Worm (Caenorhabditis elegans): ENCODE measurements around the gene iff-1.
A peak's percentile ranks its signal among the peaks of the same experiment; 100 is the strongest.

Gene iff-1

DNA sequence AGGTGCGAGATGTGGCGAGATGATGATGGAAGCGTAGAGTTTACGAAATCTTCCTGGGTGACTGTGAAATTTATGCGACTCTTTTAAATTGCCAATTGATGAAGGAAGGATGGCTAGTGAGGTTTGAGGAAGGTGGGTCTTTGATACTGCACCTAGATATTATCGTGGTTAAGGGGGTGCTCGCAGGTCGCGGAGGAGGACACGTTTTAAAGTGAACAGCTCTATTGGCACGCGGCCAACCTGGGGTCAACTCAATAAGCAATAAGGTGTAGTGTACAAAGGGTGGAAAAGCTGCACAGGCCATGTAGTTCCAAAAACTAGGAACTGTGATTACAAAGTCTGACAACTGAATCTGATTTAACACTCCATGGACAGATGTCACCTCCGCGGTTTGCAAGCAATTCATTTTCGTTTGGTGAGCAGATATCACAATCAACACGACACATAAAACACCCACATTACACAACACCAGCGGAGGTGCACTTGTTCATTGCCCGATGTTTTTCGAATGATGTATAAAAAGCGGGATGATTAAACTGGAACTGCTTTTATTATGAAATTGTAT lies 1.6 kb downstream of the iff-1 start:
- TF ChIP-seq npax-4 (tag; optimal IDR thresholded peaks at IDR 0.05): no peak
- TF ChIP-seq ceh-34 (tag; optimal IDR thresholded peaks at IDR 0.05): peak; percentile 4
- peak; percentile 22 for TF ChIP-seq ref-2 (tag; optimal IDR thresholded peaks at IDR 0.05)
- TF ChIP-seq sox-4 (tag; optimal IDR thresholded peaks at IDR 0.05): no peak
- no peak for TF ChIP-seq ceh-9 (tag; optimal IDR thresholded peaks at IDR 0.05)
- no peak for TF ChIP-seq hlh-15 (tag; optimal IDR thresholded peaks at IDR 0.05)
- TF ChIP-seq hlh-8 (tag; optimal IDR thresholded peaks at IDR 0.05): no peak
- TF ChIP-seq unc-86 (tag; optimal IDR thresholded peaks at IDR 0.05): no peak
- TF ChIP-seq nfya-1 (tag; optimal IDR thresholded peaks at IDR 0.05): peak; percentile 11
- peak; percentile 5 for TF ChIP-seq rnt-1 (tag; optimal IDR thresholded peaks at IDR 0.05)
- TF ChIP-seq ceh-2 (tag; optimal IDR thresholded peaks at IDR 0.05): no peak

DNA sequence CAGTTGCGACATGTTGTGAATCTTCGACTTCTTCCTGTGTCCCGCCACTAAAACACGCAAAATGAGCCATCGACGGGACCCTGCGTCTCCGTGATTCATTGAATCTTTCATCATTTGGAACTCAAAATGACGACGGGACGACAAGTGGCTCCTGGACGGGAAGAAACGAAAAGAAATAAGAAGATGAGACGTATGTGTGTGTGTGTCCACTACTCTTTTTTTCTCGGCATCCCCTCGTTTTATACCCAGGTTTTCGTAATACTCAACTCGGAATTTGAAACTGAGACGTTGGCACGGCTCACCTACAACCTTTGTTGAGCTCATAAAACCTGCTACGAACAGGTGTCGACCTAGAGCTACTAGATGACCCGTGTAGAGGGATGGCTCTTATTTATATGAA lies 2.5 kb downstream of the iff-1 start:
- no peak for TF ChIP-seq ceh-45 (GFP tag; IDR thresholded peaks at IDR 0.05)
- TF ChIP-seq ets-4 (tag; optimal IDR thresholded peaks at IDR 0.05): no peak
- TF ChIP-seq hlh-13 (GFP tag; optimal IDR thresholded peaks at IDR 0.05): no peak
- TF ChIP-seq ahr-1 (tag; optimal IDR thresholded peaks at IDR 0.05): no peak
- no peak for TF ChIP-seq dmd-4 (tag; optimal IDR thresholded peaks at IDR 0.05; ENCODE audit: borderline replicate concordance)
- peak; percentile 3 for TF ChIP-seq ceh-18 (tag; optimal IDR thresholded peaks at IDR 0.05)
- peak; percentile 14 for TF ChIP-seq unc-55 (GFP tag; optimal IDR thresholded peaks at IDR 0.05)
- TF ChIP-seq dve-1 (tag; optimal IDR thresholded peaks at IDR 0.05): no peak
- TF ChIP-seq ceh-31 (tag; optimal IDR thresholded peaks at IDR 0.05): no peak
- TF ChIP-seq pha-2 (tag; optimal IDR thresholded peaks at IDR 0.05): no peak
- no peak for TF ChIP-seq T23F11.4 (GFP tag; optimal IDR thresholded peaks at IDR 0.05)

DNA sequence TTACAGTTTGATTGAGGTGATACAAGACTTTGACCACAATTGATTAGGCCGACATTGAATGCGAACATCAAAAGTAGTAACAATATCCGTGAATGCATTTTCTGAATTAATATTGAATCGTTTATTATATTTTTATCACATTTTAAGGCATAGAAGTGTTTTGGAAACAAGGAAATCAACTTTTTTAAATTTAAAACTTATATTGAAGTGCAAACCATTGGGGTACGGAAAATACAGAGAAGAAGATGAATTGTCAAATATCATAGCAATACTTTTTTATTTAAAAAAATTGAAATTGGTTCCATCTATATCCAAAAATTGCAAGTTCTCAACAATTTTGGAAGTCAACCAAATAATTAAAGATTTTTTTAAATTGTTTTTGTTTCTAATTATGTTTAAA lies 3.8 kb downstream of the iff-1 start, which contains the start of gene T05G5.1:
Gene T05G5.1, minus strand, starts transcription at position 101 of the 400 bp plus-strand sequence.
- TF ChIP-seq T23F11.4 (GFP tag; optimal IDR thresholded peaks at IDR 0.05): no peak
- no peak for TF ChIP-seq ceh-22 (tag; optimal IDR thresholded peaks at IDR 0.05)
- no peak for TF ChIP-seq madf-2 (tag; optimal IDR thresholded peaks at IDR 0.05)
- no peak for TF ChIP-seq pag-3 (tag; optimal IDR thresholded peaks at IDR 0.05; ENCODE audit: borderline replicate concordance)
- no peak for TF ChIP-seq mec-3 (tag; optimal IDR thresholded peaks at IDR 0.05; ENCODE audit: borderline replicate concordance)
- no peak for TF ChIP-seq ceh-2 (tag; optimal IDR thresholded peaks at IDR 0.05)
- TF ChIP-seq elt-2 (tag; optimal IDR thresholded peaks at IDR 0.05): no peak
- no peak for TF ChIP-seq lin-11 (tag; optimal IDR thresholded peaks at IDR 0.05)
- no peak for TF ChIP-seq sox-2 (GFP tag; IDR thresholded peaks at IDR 0.05)
- TF ChIP-seq unc-86 (tag; optimal IDR thresholded peaks at IDR 0.05): no peak
- TF ChIP-seq ahr-1 (tag; optimal IDR thresholded peaks at IDR 0.05): no peak
- no peak for TF ChIP-seq pros-1 (tag; optimal IDR thresholded peaks at IDR 0.05)
- no peak for TF ChIP-seq hlh-30 (tag; optimal IDR thresholded peaks at IDR 0.05; ENCODE audit: insufficient read depth)
- TF ChIP-seq ceh-30 (tag; optimal IDR thresholded peaks at IDR 0.05): no peak
- TF ChIP-seq lim-6 (tag; optimal IDR thresholded peaks at IDR 0.05): no peak

DNA sequence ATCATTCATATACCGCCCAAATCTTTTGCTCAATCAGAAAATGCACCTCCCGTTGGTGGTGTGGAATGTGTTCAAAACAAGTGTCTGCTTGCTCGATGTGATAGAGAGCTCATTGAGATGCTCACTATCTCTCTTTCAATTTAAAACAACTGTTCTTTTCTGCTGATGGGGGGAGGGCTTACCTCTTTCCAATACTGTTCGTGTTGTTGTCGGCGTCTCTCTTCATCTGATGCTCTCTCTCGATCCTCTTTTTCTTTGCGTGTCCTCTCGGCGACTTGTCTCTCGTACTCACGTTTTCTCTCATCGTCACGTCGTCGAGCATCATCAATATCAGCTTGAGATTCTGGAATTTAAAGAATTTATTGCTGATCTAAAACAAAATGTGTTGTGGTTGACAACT lies 5.0 kb downstream of the iff-1 start:
- TF ChIP-seq ceh-48 (tag; optimal IDR thresholded peaks at IDR 0.05) (no peak), unc-55 (GFP tag; optimal IDR thresholded peaks at IDR 0.05) (peak; percentile 57), tbx-2 (tag; optimal IDR thresholded peaks at IDR 0.05) (peak; percentile 2), nfya-1 (tag; optimal IDR thresholded peaks at IDR 0.05) (peak; percentile 0), ref-2 (tag; optimal IDR thresholded peaks at IDR 0.05) (peak; percentile 33), sox-2 (GFP tag; IDR thresholded peaks at IDR 0.05) (no peak)

DNA sequence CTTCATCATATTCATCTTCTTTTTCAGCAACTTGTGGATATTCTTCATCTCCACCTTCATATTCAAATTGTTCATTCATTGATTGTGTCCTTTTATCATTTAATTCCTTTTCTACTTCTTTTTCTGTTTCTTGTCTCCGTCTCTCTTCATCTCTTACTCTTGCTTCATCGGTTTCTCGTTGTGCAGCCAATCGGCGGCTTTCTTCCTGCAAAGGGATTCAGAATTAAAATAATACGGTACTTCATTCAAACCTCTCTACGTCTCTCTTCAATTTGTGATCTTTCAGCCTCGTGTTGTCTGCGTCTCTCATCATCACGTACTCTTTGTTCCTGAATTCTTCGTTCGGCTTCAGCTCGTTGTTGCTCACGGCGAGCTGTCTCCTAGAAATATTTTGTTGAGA lies 6.3 kb downstream of the iff-1 start:
- TF ChIP-seq nfya-1 (tag; optimal IDR thresholded peaks at IDR 0.05): peak; percentile 80
- no peak for TF ChIP-seq tbx-2 (tag; optimal IDR thresholded peaks at IDR 0.05)
